Worm (Caenorhabditis elegans): ENCODE measurements around the gene rhr-2.

DNA sequence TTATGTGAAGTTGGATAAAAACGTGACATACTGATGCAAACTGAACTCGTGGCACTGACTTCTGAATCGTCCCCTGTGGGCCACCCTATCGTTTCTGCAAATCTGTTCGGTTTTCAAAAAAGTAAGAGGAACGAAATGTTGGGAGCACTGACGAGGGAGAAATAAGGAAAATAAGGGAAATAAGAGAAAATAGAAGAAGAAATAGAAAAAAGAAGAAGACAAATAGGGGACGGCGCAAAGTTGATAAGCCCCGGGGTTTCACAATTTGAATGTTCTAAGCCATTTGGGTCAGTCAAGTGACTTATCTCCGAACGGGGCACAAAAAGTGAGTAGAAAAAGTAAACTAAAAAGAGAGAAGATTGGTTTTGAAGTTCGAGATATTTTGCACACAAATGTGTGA, 34.4 kb downstream of the rhr-2 start, which contains the start of gene W05E10.5:
- TF ChIP-seq skn-1 (tag; optimal IDR thresholded peaks at IDR 0.05) (no peak), lin-15B (tag; optimal IDR thresholded peaks at IDR 0.05) (no peak), elt-2 (tag; optimal IDR thresholded peaks at IDR 0.05) (no peak), nfya-1 (tag; optimal IDR thresholded peaks at IDR 0.05; ENCODE audit: insufficient read depth) (no peak), nhr-11 (tag; optimal IDR thresholded peaks at IDR 0.05) (no peak)

All from whole organism, L3 larva.